Worm (Caenorhabditis elegans) whole organism, L3 larva: ENCODE measurements around the gene F36G3.1.

Source experiments
- ZK546.5 ChIP-seq: sonication (generic microtip); optimal IDR thresholded peaks from 2 replicates; lab custom pipeline; 2017; ENCODE audit warnings: missing biosample characterization, missing genetic modification characterization
- aly-2 ChIP-seq: fragments of 150-350 bp; optimal IDR thresholded peaks from 2 replicates; lab custom pipeline; 2014; ENCODE audit warnings: missing biosample characterization, missing genetic modification characterization
- nhr-12 ChIP-seq: fragments of 150-350 bp; optimal IDR thresholded peaks from 2 replicates; lab custom pipeline; 2014; ENCODE audit warnings: missing biosample characterization, missing genetic modification characterization
- tbx-2 ChIP-seq: sonication (generic microtip); optimal IDR thresholded peaks from 2 replicates; lab custom pipeline; 2016; ENCODE audit warnings: mild to moderate bottlenecking, missing genetic modification characterization, missing compliant biosample characterization

ce11 chrX:9735479-9735878 is 53.5 kb downstream of the F36G3.1 start:
- no peak for TF ChIP-seq nhr-12 (tag; lab: Kevin White, UChicago)
- TF ChIP-seq aly-2 (tag; lab: Kevin White, UChicago): no peak
- TF ChIP-seq tbx-2: no peak
- TF ChIP-seq ZK546.5 (tag; lab: Kevin White, UChicago): no peak
